Worm (Caenorhabditis elegans): ENCODE data around the gene F55C5.17.
A peak's percentile ranks its signal among the peaks of the same experiment; 100 is the strongest.

The F55C5.17 gene

DNA sequence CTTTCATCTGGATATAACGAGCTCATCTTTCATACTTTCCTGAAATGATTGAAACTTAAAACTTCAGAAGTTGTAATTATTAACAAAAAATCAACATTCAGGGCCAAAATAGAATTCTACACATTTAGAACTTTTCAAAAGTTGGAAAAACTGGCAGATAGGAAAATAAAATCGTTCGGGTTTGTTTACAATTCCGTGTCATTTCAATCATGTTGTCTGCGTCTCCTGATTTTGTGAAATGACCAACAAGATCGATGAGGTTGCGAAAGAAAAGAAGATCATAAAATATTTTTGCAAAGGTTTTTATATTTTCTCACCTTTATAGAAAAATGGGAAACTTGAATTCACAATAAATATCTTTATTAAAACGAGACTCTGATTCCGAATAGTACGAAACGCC lies 13.8 kb upstream of the F55C5.17 start, which contains the start of gene rskd-1 (continued):
- TF ChIP-seq Y56A3A.18 (GFP tag; IDR thresholded peaks at IDR 0.05): no peak
- no peak for TF ChIP-seq tlf-1 (GFP tag; optimal IDR thresholded peaks at IDR 0.05)
- peak; percentile 41; the same call in 1 of the 2 replicates for TF ChIP-seq hmg-1.2 (GFP tag; IDR thresholded peaks at IDR 0.05)
- no peak for TF ChIP-seq chd-7 (tag; optimal IDR thresholded peaks at IDR 0.05)

DNA sequence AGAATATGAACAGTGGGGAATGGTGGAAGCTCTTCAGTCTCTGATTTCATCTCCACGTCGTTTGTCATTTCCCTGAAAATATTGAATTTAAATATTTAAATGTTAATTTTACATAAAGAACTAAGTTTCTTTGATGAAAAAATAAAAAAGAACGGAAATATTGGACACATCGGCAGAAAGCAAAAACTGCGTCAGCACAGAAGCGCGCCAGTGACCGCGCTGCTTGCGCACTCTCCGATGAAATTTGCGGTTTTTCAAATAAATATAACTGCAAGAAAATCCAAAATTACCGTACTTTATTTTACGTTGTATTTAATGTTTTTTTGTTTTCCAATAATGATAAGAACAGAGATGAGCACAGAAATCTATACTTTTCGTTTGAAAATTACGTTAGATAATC lies 10.8 kb upstream of the F55C5.17 start, which contains the start of the genes srpa-68 and srh-16:
srpa-68 (minus strand) TSS at position 72 of the 400 bp plus-strand sequence.
srh-16 (plus strand) TSS at position 275 of the 400 bp plus-strand sequence.
- TF ChIP-seq efl-1 (GFP tag; optimal IDR thresholded peaks at IDR 0.05): peak; percentile 87
- TF ChIP-seq aptf-3 (GFP tag; IDR thresholded peaks at IDR 0.05): no peak
- TF ChIP-seq snpc-4 (GFP tag; optimal IDR thresholded peaks at IDR 0.05): peak; percentile 60
- peak; percentile 48 to 75 (median 64) for TF ChIP-seq snpc-4 (tag; optimal IDR thresholded peaks at IDR 0.05)
- TF ChIP-seq madf-6 (GFP tag; IDR thresholded peaks at IDR 0.05): peak; percentile 77
- no peak for TF ChIP-seq ceh-40 (GFP tag; IDR thresholded peaks at IDR 0.05)
- peak; percentile 66 for TF ChIP-seq ZK185.1 (tag; optimal IDR thresholded peaks at IDR 0.05; ENCODE audit: poor library complexity, severe bottlenecking)
- TF ChIP-seq snpc-1.1 (tag; optimal IDR thresholded peaks at IDR 0.05; ENCODE audit: insufficient read depth): peak; percentile 52
- 0 out of 2 replicates have a peak, but pooled peaks have one; percentile 31 for TF ChIP-seq egrh-3 (GFP tag; IDR thresholded peaks at IDR 0.05)
- TF ChIP-seq ztf-26 (tag; optimal IDR thresholded peaks at IDR 0.05): peak; percentile 59
- TF ChIP-seq fkh-3 (tag; optimal IDR thresholded peaks at IDR 0.05): no peak
- 0 out of 2 replicates have a peak, but pooled peaks have one; percentile 34 for TF ChIP-seq attf-6 (GFP tag; IDR thresholded peaks at IDR 0.05)
- peak; percentile 59 for TF ChIP-seq xnd-1 (tag; optimal IDR thresholded peaks at IDR 0.05)
- TF ChIP-seq unc-130 (GFP tag; optimal IDR thresholded peaks at IDR 0.05): peak; percentile 23
- TF ChIP-seq nfyb-1 (GFP tag; IDR thresholded peaks at IDR 0.05): peak; percentile 85
- peak; percentile 23 for TF ChIP-seq die-1 (tag; optimal IDR thresholded peaks at IDR 0.05)
- peak; percentile 73 for TF ChIP-seq him-1 (tag; optimal IDR thresholded peaks at IDR 0.05)
- no peak for TF ChIP-seq nfya-1 (tag; optimal IDR thresholded peaks at IDR 0.05; ENCODE audit: borderline replicate concordance, insufficient read depth)
- TF ChIP-seq ceh-27 (GFP tag; optimal IDR thresholded peaks at IDR 0.05): peak; percentile 50
- peak; percentile 97 for TF ChIP-seq lin-54 (GFP tag; optimal IDR thresholded peaks at IDR 0.05)
- peak; percentile 65 for TF ChIP-seq snpc-1.3 (tag; optimal IDR thresholded peaks at IDR 0.05; ENCODE audit: insufficient read depth)
- peak; percentile 91 for TF ChIP-seq mcd-1 (GFP tag; IDR thresholded peaks at IDR 0.05)
- peak; percentile 74; the same call in 1 of the 2 replicates for TF ChIP-seq C17E4.6 (GFP tag; IDR thresholded peaks at IDR 0.05)
- TF ChIP-seq hmg-20 (GFP tag; IDR thresholded peaks at IDR 0.05): peak; percentile 87
- TF ChIP-seq somi-1 (GFP tag; optimal IDR thresholded peaks at IDR 0.05): no peak
- peak; percentile 65 for TF ChIP-seq hmg-1.2 (GFP tag; IDR thresholded peaks at IDR 0.05)
- peak; percentile 35 for TF ChIP-seq gei-17 (GFP tag; optimal IDR thresholded peaks at IDR 0.05)
- TF ChIP-seq F22D6.2 (tag; optimal IDR thresholded peaks at IDR 0.05): peak; percentile 50
- TF ChIP-seq nhr-80 (tag; optimal IDR thresholded peaks at IDR 0.05): peak; percentile 53
- peak; percentile 74 to 97 (median 91) for TF ChIP-seq lin-35 (GFP tag; optimal IDR thresholded peaks at IDR 0.05)
- TF ChIP-seq zfh-2 (GFP tag; conservative IDR thresholded peaks at IDR 0.05): peak; percentile 42; the same call in 1 of the 2 replicates
- TF ChIP-seq ceh-100 (GFP tag; IDR thresholded peaks at IDR 0.05): peak; percentile 66
- TF ChIP-seq egl-44 (GFP tag; IDR thresholded peaks at IDR 0.05): no peak
- peak; percentile 71 for TF ChIP-seq madf-3 (GFP tag; IDR thresholded peaks at IDR 0.05)
- no peak for TF ChIP-seq mel-28 (tag; optimal IDR thresholded peaks at IDR 0.05; ENCODE audit: borderline replicate concordance)
- no peak for TF ChIP-seq lag-1 (GFP tag; IDR thresholded peaks at IDR 0.05)
- TF ChIP-seq F23B12.7 (tag; optimal IDR thresholded peaks at IDR 0.05; ENCODE audit: insufficient read depth): peak; percentile 82
- no peak for TF ChIP-seq hlh-12 (tag; optimal IDR thresholded peaks at IDR 0.05)
- no peak for TF ChIP-seq unc-62 (GFP tag; optimal IDR thresholded peaks at IDR 0.05)
- TF ChIP-seq F55B11.4 (tag; optimal IDR thresholded peaks at IDR 0.05; ENCODE audit: borderline replicate concordance, insufficient read depth): no peak
- TF ChIP-seq dox-1 (GFP tag; IDR thresholded peaks at IDR 0.05): peak; percentile 90
- TF ChIP-seq atf-7 (tag; optimal IDR thresholded peaks at IDR 0.05): peak; percentile 36
- peak; percentile 88 for TF ChIP-seq pbrm-1 (GFP tag; IDR thresholded peaks at IDR 0.05)

Measured in whole organism, young adult.